Fruit fly (Drosophila melanogaster): ENCODE data around the gene mus302.

mus302 gene

dm6 chr3L:16727939-16728635 lies 51.4 kb downstream of the mus302 start, which contains the start of gene PGRP-SB1:
PGRP-SB1 (minus strand) TSS chr3L:16727989.
- no peak for TF ChIP-seq CG5204 (GFP tag; optimal IDR thresholded peaks at IDR 0.05)
- TF ChIP-seq ovo (GFP tag; optimal IDR thresholded peaks at IDR 0.05), result no peak
- TF ChIP-seq bab1 (GFP tag; optimal IDR thresholded peaks at IDR 0.05), result no peak
- no peak for TF ChIP-seq tj (GFP tag; optimal IDR thresholded peaks at IDR 0.05)
- no peak for TF ChIP-seq CG14711 (tag; optimal IDR thresholded peaks at IDR 0.05)
- TF ChIP-seq CG33017 (tag; optimal IDR thresholded peaks at IDR 0.05), result no peak
- no peak for TF ChIP-seq cnc (optimal IDR thresholded peaks at IDR 0.05)
- TF ChIP-seq CG7045 (GFP tag; optimal IDR thresholded peaks at IDR 0.05), result no peak
- no peak for TF ChIP-seq CG11617 (GFP tag; optimal IDR thresholded peaks at IDR 0.05)
- TF ChIP-seq CG7101 (tag; optimal IDR thresholded peaks at IDR 0.05), result no peak
- no peak for TF ChIP-seq Mnt (GFP tag; optimal IDR thresholded peaks at IDR 0.05)

Measured in whole organism, adult.